Worm (Caenorhabditis elegans): Measurements from ENCODE around the gene trip-4.
A peak's percentile ranks its signal among the peaks of the same experiment; 100 is the strongest.
"Not testable (repeated sequence)": the region's sequence is repeated elsewhere in the genome, so short reads cannot be mapped to it uniquely, and the experiment has no call there.

The trip-4 gene

DNA sequence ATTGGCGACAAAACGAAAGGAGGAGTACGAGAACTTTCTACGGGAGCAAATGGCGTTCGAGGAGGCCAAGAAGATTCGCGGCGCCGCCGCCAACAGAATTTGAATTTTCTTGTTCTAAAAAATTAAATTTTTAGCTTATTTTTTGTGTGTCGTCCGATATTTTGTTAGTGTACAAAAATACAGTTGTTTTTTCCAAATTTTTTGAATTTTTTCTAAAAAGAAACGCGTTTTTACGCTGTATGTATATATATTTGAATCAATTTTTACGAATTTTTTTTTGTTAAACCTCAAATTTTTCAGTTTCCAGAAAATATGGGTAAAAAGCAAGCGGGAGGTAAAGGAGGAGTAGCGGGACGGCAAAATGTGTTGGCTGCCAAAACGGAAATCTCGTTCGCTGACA lies at the start of gene trip-4:
Gene trip-4 (plus strand): TSS at position 301 of the 400 bp plus-strand sequence.
- TF ChIP-seq pros-1 (tag; optimal IDR thresholded peaks at IDR 0.05) (no peak), C08G9.2 (tag; optimal IDR thresholded peaks at IDR 0.05) (no peak), unc-3 (GFP tag; conservative IDR thresholded peaks at IDR 0.05) (no peak), unc-3 (tag; optimal IDR thresholded peaks at IDR 0.05) (no peak), ceh-18 (tag; optimal IDR thresholded peaks at IDR 0.05) (no peak), ttx-3 (tag; optimal IDR thresholded peaks at IDR 0.05) (no peak), pha-4 (tag; optimal IDR thresholded peaks at IDR 0.05) (no peak)

DNA sequence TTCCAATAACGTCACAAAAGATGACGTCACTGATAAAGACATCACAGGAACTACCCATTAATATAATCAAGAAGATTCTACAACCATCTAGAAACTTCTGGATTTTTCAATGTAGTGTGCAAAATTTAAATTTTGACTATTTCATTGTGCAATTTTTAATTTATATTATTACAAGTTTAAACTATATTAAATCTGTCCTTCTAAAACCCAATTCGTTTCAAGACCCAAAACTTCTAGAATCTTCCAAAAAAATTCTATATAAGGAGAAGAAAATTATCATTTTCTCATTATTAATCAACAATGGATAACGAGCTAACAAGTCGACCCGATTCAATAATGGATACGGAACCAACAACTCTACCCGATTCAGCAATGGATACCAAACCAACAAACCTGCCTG lies 46.6 kb upstream of the trip-4 start, which contains the start of gene Y53F4B.7:
Gene Y53F4B.7 (plus strand): TSS at position 301 of the 400 bp plus-strand sequence.
- not testable (repeated sequence) for TF ChIP-seq zip-5, ahr-1, ceh-9 (tag; optimal IDR thresholded peaks at IDR 0.05)

DNA sequence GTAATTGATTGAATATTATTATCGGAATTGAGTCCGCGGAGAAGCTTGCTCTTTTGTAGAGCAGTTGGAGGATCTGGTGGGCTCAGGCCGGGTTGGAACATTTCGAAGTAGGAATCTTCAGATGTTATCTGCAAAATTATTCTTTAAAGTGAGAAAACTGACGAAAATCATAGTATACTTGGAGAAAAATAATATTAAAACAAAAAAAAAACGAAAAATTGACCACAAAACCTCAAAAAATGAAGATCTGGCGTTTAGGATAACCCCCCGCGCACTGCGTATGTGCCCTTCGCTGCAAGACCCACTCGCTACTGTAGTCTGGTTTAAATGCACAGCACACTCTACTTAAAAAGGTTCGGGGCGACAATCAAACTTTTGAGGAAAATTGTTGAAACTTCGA lies 35.8 kb upstream of the trip-4 start, which contains the start of gene Y53F4B.10:
Gene Y53F4B.10 (minus strand): TSS at position 101 of the 400 bp plus-strand sequence.
- TF ChIP-seq ceh-45 (GFP tag; IDR thresholded peaks at IDR 0.05) (no peak), fax-1 (tag; optimal IDR thresholded peaks at IDR 0.05) (no peak), tbx-7 (tag; optimal IDR thresholded peaks at IDR 0.05) (no peak), ttx-3 (tag; optimal IDR thresholded peaks at IDR 0.05) (no peak), madf-2 (tag; optimal IDR thresholded peaks at IDR 0.05) (no peak), ceh-48 (tag; optimal IDR thresholded peaks at IDR 0.05) (no peak)

DNA sequence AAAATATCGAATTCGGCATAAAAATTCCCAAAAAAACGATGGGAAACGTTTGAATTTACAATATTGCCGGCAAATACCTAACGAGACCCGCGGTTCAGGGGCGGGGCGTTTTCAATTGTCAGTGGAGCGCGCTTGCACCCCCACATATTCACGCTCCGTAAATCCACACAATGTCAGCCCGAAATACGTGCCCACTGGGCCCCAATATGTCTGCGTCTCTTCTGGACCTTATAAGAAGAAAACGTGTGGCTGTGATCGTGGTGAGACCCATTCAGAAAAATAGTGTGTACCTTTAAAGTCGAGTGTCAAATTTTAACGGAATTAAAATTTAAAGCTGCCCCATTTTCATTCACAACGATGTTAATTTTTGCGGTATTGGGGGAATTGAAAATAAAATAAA lies 34.7 kb upstream of the trip-4 start:
- TF ChIP-seq ceh-31 (tag; optimal IDR thresholded peaks at IDR 0.05) (no peak), pros-1 (tag; optimal IDR thresholded peaks at IDR 0.05) (no peak), ceh-19 (GFP tag; optimal IDR thresholded peaks at IDR 0.05) (no peak), ztf-16 (tag; optimal IDR thresholded peaks at IDR 0.05) (no peak), hlh-6 (tag; optimal IDR thresholded peaks at IDR 0.05) (no peak), nhr-11 (tag; optimal IDR thresholded peaks at IDR 0.05) (no peak)

DNA sequence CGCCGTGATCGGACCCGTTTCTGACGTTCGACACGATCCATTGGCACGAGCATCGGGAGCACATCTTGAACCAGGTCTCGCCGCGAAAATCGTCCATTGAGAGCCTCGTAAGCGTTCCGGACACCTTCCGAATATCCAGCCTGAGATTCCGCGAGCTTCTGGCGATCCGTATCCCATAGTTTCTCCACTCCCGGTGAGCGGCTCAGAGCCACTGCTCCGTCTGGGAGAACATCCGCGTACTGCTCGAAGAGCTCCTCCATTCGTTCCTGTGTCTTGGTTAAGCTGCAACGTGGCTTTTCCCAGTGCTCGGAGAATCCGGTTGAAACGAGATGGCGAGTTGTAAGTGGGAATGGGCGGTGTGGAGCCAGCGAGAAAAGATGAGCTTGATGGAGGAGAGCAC lies 34.1 kb upstream of the trip-4 start:
- TF ChIP-seq pros-1 (tag; optimal IDR thresholded peaks at IDR 0.05) (no peak), ets-4 (tag; optimal IDR thresholded peaks at IDR 0.05) (no peak), tbx-7 (tag; optimal IDR thresholded peaks at IDR 0.05) (no peak)

DNA sequence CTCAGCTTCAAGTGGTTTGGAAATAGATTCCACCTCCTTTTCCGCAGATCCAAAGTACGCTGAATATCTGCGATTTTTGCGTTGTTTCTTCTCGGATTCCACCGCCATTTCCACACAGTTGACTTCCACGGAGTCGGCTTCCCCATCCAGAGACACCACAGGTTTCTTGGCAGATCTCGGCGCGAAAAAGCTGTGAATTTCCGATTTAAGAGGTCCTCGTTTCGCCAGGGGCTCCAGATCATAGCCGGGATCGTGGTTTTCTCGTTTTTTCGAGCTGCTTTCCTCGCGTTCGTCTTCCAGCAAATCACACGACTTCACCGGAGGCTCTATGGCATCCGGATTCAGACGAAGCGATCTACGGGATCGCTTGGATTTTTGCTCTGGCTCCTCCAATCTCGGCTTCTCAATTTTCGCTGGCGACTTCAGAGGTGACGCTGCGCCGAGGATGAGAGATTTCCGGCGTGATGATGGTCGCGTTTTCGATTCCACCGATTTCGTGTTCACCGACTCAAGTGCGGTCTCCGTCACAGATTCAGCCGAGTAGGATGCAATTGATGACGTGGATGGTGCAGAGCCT lies 30.6 kb upstream of the trip-4 start:
- TF ChIP-seq hlh-6 (tag; optimal IDR thresholded peaks at IDR 0.05) = peak; percentile 65
- TF ChIP-seq tbx-7 (tag; optimal IDR thresholded peaks at IDR 0.05) = peak; percentile 68
- TF ChIP-seq ahr-1 (tag; optimal IDR thresholded peaks at IDR 0.05) = peak; percentile 3
- TF ChIP-seq dmd-4 (tag; optimal IDR thresholded peaks at IDR 0.05; ENCODE audit: borderline replicate concordance) = peak; percentile 7
- TF ChIP-seq unc-86 (tag; optimal IDR thresholded peaks at IDR 0.05) = no peak
- TF ChIP-seq ceh-6 (GFP tag; optimal IDR thresholded peaks at IDR 0.05) = no peak
- peak; percentile 8 for TF ChIP-seq fax-1 (tag; optimal IDR thresholded peaks at IDR 0.05)
- TF ChIP-seq ceh-2 (tag; optimal IDR thresholded peaks at IDR 0.05) = peak; percentile 66
- TF ChIP-seq sox-2 (GFP tag; IDR thresholded peaks at IDR 0.05) = no peak
- TF ChIP-seq ref-2 (tag; optimal IDR thresholded peaks at IDR 0.05) = peak; percentile 50
- TF ChIP-seq ceh-31 (tag; optimal IDR thresholded peaks at IDR 0.05) = peak; percentile 73
- TF ChIP-seq C08G9.2 (tag; optimal IDR thresholded peaks at IDR 0.05) = peak; percentile 60
- peak; percentile 36 for TF ChIP-seq tbx-2 (tag; optimal IDR thresholded peaks at IDR 0.05)
- TF ChIP-seq dve-1 (tag; optimal IDR thresholded peaks at IDR 0.05) = no peak
- TF ChIP-seq F13H6.1 (tag; optimal IDR thresholded peaks at IDR 0.05) = peak; percentile 48
